Fruit fly (Drosophila melanogaster) whole organism, embryonic: ENCODE results near the gene Zw.

Source experiments
- Atf3 ChIP-seq: fragments of 200-800 bp; sonication (Bioruptor generic); optimal IDR thresholded peaks from 3 replicates; lab custom pipeline; 2016; ENCODE audit warnings: missing biosample characterization, missing genetic modification characterization
- B-H1 ChIP-seq: fragments of 200-800 bp; sonication (Bioruptor generic); IDR thresholded peaks from 3 replicates; pipeline ENCODE4 v1.3.6; 2022; ENCODE audit warnings: missing biosample characterization, missing genetic modification characterization
- Bdp1 ChIP-seq: fragments of 200-800 bp; sonication (Bioruptor generic); optimal IDR thresholded peaks from 3 replicates; lab custom pipeline; 2016; ENCODE audit warnings: missing biosample characterization, missing genetic modification characterization
- CG10147 ChIP-seq: fragments of 200-800 bp; sonication (Bioruptor generic); optimal IDR thresholded peaks from 2 replicates; lab custom pipeline; 2019; ENCODE audit warnings: missing biosample characterization, mild to moderate bottlenecking, missing genetic modification characterization, moderate library complexity
- CG12299 ChIP-seq: fragments of 200-800 bp; sonication (Bioruptor generic); optimal IDR thresholded peaks from 2 replicates; lab custom pipeline; 2018; ENCODE audit warnings: missing biosample characterization, mild to moderate bottlenecking, missing genetic modification characterization
- CG15269 ChIP-seq: fragments of 200-800 bp; sonication (Bioruptor generic); optimal IDR thresholded peaks from 2 replicates; lab custom pipeline; 2018; ENCODE audit warnings: missing biosample characterization, mild to moderate bottlenecking, missing genetic modification characterization, moderate library complexity
- CG1529 ChIP-seq: fragments of 200-800 bp; sonication (Bioruptor generic); optimal IDR thresholded peaks from 3 replicates; lab custom pipeline; 2018; ENCODE audit warnings: missing biosample characterization, missing genetic modification characterization
- CG15601 ChIP-seq: fragments of 200-800 bp; sonication (Bioruptor generic); optimal IDR thresholded peaks from 3 replicates; lab custom pipeline; 2019; ENCODE audit warnings: missing biosample characterization, mild to moderate bottlenecking, missing genetic modification characterization, moderate library complexity
- CG17186 ChIP-seq: fragments of 200-800 bp; sonication (Bioruptor generic); optimal IDR thresholded peaks from 3 replicates; lab custom pipeline; 2017; ENCODE audit warnings: missing biosample characterization, missing genetic modification reagents, missing genetic modification characterization
- CG17359 ChIP-seq: fragments of 200-800 bp; sonication (Bioruptor generic); optimal IDR thresholded peaks from 3 replicates; lab custom pipeline; 2018; ENCODE audit warnings: missing biosample characterization, mild to moderate bottlenecking, missing genetic modification characterization, moderate library complexity
- CG17829 ChIP-seq: fragments of 200-800 bp; optimal IDR thresholded peaks from 2 replicates; lab custom pipeline; 2019; ENCODE audit warnings: missing biosample characterization, mild to moderate bottlenecking, missing genetic modification characterization, moderate library complexity
- CG2678 ChIP-seq: fragments of 200-800 bp; sonication (Bioruptor generic); optimal IDR thresholded peaks from 3 replicates; lab custom pipeline; 2019; ENCODE audit warnings: missing biosample characterization, mild to moderate bottlenecking, missing genetic modification characterization, moderate library complexity
- CG34376 ChIP-seq: fragments of 200-800 bp; sonication (Bioruptor generic); optimal IDR thresholded peaks from 2 replicates; lab custom pipeline; 2018; ENCODE audit warnings: missing biosample characterization, mild to moderate bottlenecking, missing genetic modification characterization
- CG3838 ChIP-seq: fragments of 200-800 bp; sonication (Bioruptor generic); optimal IDR thresholded peaks from 3 replicates; lab custom pipeline; 2016; ENCODE audit warnings: missing biosample characterization, missing genetic modification characterization
- CG3847 ChIP-seq: fragments of 200-800 bp; sonication (Bioruptor generic); IDR thresholded peaks from 2 replicates; pipeline ENCODE4 v1.3.6; 2022; ENCODE audit warnings: missing biosample characterization, missing genetic modification characterization
- CG4360 ChIP-seq: fragments of 200-800 bp; sonication (Bioruptor generic); IDR thresholded peaks from 2 replicates; pipeline ENCODE4 v1.3.6; 2022; ENCODE audit warnings: missing biosample characterization, missing genetic modification characterization
- CG4820 ChIP-seq: fragments of 200-800 bp; sonication (Bioruptor generic); optimal IDR thresholded peaks from 3 replicates; lab custom pipeline; 2016; ENCODE audit warnings: missing biosample characterization, missing genetic modification characterization
- CG6689 ChIP-seq: fragments of 200-800 bp; sonication (Bioruptor generic); IDR thresholded peaks from 2 replicates; pipeline ENCODE4 v1.3.6; 2022; ENCODE audit warnings: missing biosample characterization, missing genetic modification characterization
- CG7745 ChIP-seq: fragments of 200-800 bp; sonication (Bioruptor generic); optimal IDR thresholded peaks from 2 replicates; lab custom pipeline; 2018; ENCODE audit warnings: missing biosample characterization, mild to moderate bottlenecking, missing genetic modification characterization, moderate library complexity
- CG7839 ChIP-seq: fragments of 200-800 bp; sonication (Bioruptor generic); optimal IDR thresholded peaks from 3 replicates; lab custom pipeline; 2018; ENCODE audit warnings: missing biosample characterization, mild to moderate bottlenecking, missing genetic modification characterization, moderate library complexity
- CG9876 ChIP-seq: fragments of 200-800 bp; sonication (Bioruptor generic); optimal IDR thresholded peaks from 2 replicates; lab custom pipeline; 2016; ENCODE audit warnings: missing biosample characterization, missing genetic modification characterization
- CoRest ChIP-seq: fragments of 200-800 bp; sonication (Bioruptor generic); optimal IDR thresholded peaks from 3 replicates; lab custom pipeline; 2018; ENCODE audit warnings: missing biosample characterization, mild to moderate bottlenecking, missing genetic modification characterization, moderate library complexity
- E2f2 ChIP-seq: fragments of 200-800 bp; sonication (Bioruptor generic); IDR thresholded peaks from 2 replicates; pipeline ENCODE4 v1.3.6; 2022; ENCODE audit warnings: missing biosample characterization, missing genetic modification characterization
- NK7.1 ChIP-seq: fragments of 200-800 bp; sonication (Bioruptor generic); optimal IDR thresholded peaks from 3 replicates; lab custom pipeline; 2016; ENCODE audit warnings: missing biosample characterization, missing genetic modification characterization
- Oaz ChIP-seq: fragments of 200-800 bp; sonication (Bioruptor generic); IDR thresholded peaks from 2 replicates; pipeline ENCODE4 v1.3.6; 2022; ENCODE audit warnings: missing biosample characterization, missing genetic modification characterization
- Oli ChIP-seq: fragments of 200-800 bp; sonication (Bioruptor generic); optimal IDR thresholded peaks from 2 replicates; lab custom pipeline; 2018; ENCODE audit warnings: missing biosample characterization, mild to moderate bottlenecking, missing genetic modification characterization, moderate library complexity
- Six4 ChIP-seq: fragments of 200-800 bp; sonication (Bioruptor generic); optimal IDR thresholded peaks from 2 replicates; lab custom pipeline; 2016; ENCODE audit warnings: missing biosample characterization, missing genetic modification characterization
- Sox102F ChIP-seq: fragments of 200-800 bp; sonication (Bioruptor generic); optimal IDR thresholded peaks from 2 replicates; lab custom pipeline; 2018; ENCODE audit warnings: missing biosample characterization, mild to moderate bottlenecking, missing genetic modification characterization, moderate library complexity
- Usf ChIP-seq: fragments of 200-800 bp; sonication (Bioruptor generic); optimal IDR thresholded peaks from 2 replicates; lab custom pipeline; 2017; ENCODE audit warnings: missing genotype, missing biosample characterization, missing genetic modification characterization
- ash1 ChIP-seq: fragments of 200-800 bp; sonication (Bioruptor generic); optimal IDR thresholded peaks from 2 replicates; lab custom pipeline; 2018; ENCODE audit warnings: missing biosample characterization, mild to moderate bottlenecking, missing genetic modification characterization
- bowl ChIP-seq: fragments of 200-800 bp; sonication (Bioruptor generic); IDR thresholded peaks from 2 replicates; pipeline ENCODE4 v1.3.6; 2022; ENCODE audit warnings: missing biosample characterization, missing genetic modification characterization
- br ChIP-seq: fragments of >200 bp; optimal IDR thresholded peaks from 2 replicates; lab custom pipeline; 2017
- cas ChIP-seq: fragments of 200-800 bp; sonication (Bioruptor generic); IDR thresholded peaks from 2 replicates; pipeline ENCODE4 v1.3.6; 2022; ENCODE audit warnings: missing biosample characterization, missing genetic modification characterization
- croc ChIP-seq: fragments of 200-800 bp; sonication (Bioruptor generic); conservative IDR thresholded peaks from 3 replicates; pipeline ENCODE4 v1.3.6; 2022; ENCODE audit warnings: missing biosample characterization, missing genetic modification characterization
- danr ChIP-seq: fragments of 200-800 bp; sonication (Bioruptor generic); IDR thresholded peaks from 2 replicates; pipeline ENCODE4 v1.3.6; 2022; ENCODE audit warnings: missing biosample characterization, missing genetic modification characterization
- dmrt99B ChIP-seq: fragments of 200-800 bp; sonication (Bioruptor generic); optimal IDR thresholded peaks from 2 replicates; lab custom pipeline; 2018; ENCODE audit warnings: missing biosample characterization, mild to moderate bottlenecking, missing genetic modification characterization, moderate library complexity
- emc ChIP-seq: fragments of 200-800 bp; sonication (Bioruptor generic); optimal IDR thresholded peaks from 2 replicates; lab custom pipeline; 2016; ENCODE audit warnings: missing biosample characterization, missing genetic modification characterization
- fd64A ChIP-seq: fragments of 200-800 bp; sonication (Bioruptor generic); optimal IDR thresholded peaks from 3 replicates; lab custom pipeline; 2018; ENCODE audit warnings: missing biosample characterization, mild to moderate bottlenecking, missing genetic modification characterization
- hb ChIP-seq: fragments of 200-800 bp; sonication (Bioruptor generic); IDR thresholded peaks from 3 replicates; pipeline ENCODE4 v1.3.6; 2022; ENCODE audit warnings: missing biosample characterization, missing genetic modification characterization; ENCODE audit not compliant: partially characterized antibody
- hbn ChIP-seq: fragments of 200-800 bp; sonication (Bioruptor generic); IDR thresholded peaks from 2 replicates; pipeline ENCODE4 v1.3.6; 2022; ENCODE audit warnings: missing biosample characterization, missing genetic modification characterization; ENCODE audit not compliant: partially characterized antibody
- ken ChIP-seq: fragments of 200-800 bp; sonication (Bioruptor generic); IDR thresholded peaks from 3 replicates; pipeline ENCODE4 v1.3.6; 2022; ENCODE audit warnings: missing biosample characterization, missing genetic modification characterization
- nom ChIP-seq: fragments of 200-800 bp; sonication (Bioruptor generic); optimal IDR thresholded peaks from 2 replicates; lab custom pipeline; 2017; ENCODE audit warnings: missing biosample characterization, missing genetic modification characterization, mild to moderate bottlenecking, moderate library complexity, missing genetic modification reagents
- phol ChIP-seq: fragments of 200-800 bp; sonication (Bioruptor generic); optimal IDR thresholded peaks from 3 replicates; lab custom pipeline; 2018; ENCODE audit warnings: missing biosample characterization, mild to moderate bottlenecking, missing genetic modification characterization, moderate library complexity
- repo ChIP-seq: fragments of 200-800 bp; sonication (Bioruptor generic); optimal IDR thresholded peaks from 2 replicates; lab custom pipeline; 2016; ENCODE audit warnings: missing biosample characterization, missing genetic modification characterization
- row ChIP-seq: fragments of 200-800 bp; sonication (Bioruptor generic); IDR thresholded peaks from 3 replicates; pipeline ENCODE4 v1.3.6; 2022; ENCODE audit warnings: missing biosample characterization, missing genetic modification characterization
- sens-2 ChIP-seq: fragments of 200-800 bp; sonication (Bioruptor generic); IDR thresholded peaks from 2 replicates; pipeline ENCODE4 v1.3.6; 2022; ENCODE audit warnings: missing biosample characterization, missing genetic modification characterization
- seq ChIP-seq: fragments of 200-800 bp; sonication (Bioruptor generic); IDR thresholded peaks from 2 replicates; pipeline ENCODE4 v1.3.6; 2022; ENCODE audit warnings: missing biosample characterization, missing genetic modification characterization
- slbo ChIP-seq: fragments of 200-800 bp; sonication (Bioruptor generic); IDR thresholded peaks from 2 replicates; pipeline ENCODE4 v1.3.6; 2022; ENCODE audit warnings: missing biosample characterization, missing genetic modification characterization
- sqz ChIP-seq: fragments of 200-800 bp; sonication (Bioruptor generic); optimal IDR thresholded peaks from 3 replicates; lab custom pipeline; 2018; ENCODE audit warnings: missing biosample characterization, mild to moderate bottlenecking, missing genetic modification characterization
- tgo ChIP-seq: fragments of 200-800 bp; sonication (Bioruptor generic); IDR thresholded peaks from 3 replicates; pipeline ENCODE4 v1.3.6; 2022; ENCODE audit warnings: missing biosample characterization, missing genetic modification characterization
- zen ChIP-seq: fragments of 200-800 bp; sonication (Bioruptor generic); optimal IDR thresholded peaks from 3 replicates; lab custom pipeline; 2018; ENCODE audit warnings: missing biosample characterization, mild to moderate bottlenecking, missing genetic modification characterization, moderate library complexity

Gene Zw

DNA sequence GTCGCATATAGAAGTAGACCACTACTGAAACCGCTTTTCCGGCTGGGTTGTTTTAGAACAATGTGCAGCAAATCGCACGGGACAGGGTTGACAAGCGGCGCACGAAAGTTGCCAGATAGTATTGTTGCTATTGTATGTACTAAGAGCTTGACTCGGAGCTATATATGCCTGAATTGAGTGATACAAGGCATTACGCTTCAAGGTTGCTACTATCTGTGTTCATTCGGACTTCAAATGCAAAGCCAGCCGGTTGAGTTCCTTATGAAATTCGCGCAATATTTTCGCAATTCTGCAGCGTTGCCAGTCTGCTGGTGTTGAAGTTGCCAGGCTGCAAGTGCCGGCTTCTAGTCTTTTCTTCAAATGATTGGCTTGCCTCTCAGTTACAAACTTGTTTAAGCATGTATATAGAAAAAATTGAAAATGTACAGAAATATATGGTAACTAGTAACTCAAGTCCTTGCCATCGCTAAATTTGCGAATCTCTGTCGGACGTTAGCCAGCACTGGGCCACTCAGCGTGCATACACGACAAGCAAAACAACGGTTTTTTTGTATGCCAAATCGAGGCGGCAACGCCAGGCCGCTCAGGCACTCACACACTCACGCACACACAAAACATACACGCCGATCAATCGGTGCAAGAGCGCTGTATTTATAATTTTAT, 15.2 kb upstream of the Zw start, which contains the start of the genes Ranbp21 and Elys (continued):
- TF ChIP-seq cas (no peak), Oaz (no peak), ash1 (GFP tag; lab: Kevin White, UChicago) (no peak), CG3847 (GFP tag; lab: Robert Waterston, UW) (peak; percentile 78), bowl (no peak), CG15601 (tag; lab: Kevin White, UChicago) (no peak), CG1529 (no peak), CG7839 (tag; lab: Kevin White, UChicago) (no peak), NK7.1 (GFP tag; lab: Kevin White, UChicago) (peak; percentile 36), Oli (tag; lab: Kevin White, UChicago) (no peak), sqz (GFP tag; lab: Kevin White, UChicago) (no peak), hb (GFP tag; lab: Robert Waterston, UW) (0 out of 3 replicates have a peak, but pooled peaks have one; percentile 56), seq (GFP tag; lab: Robert Waterston, UW) (no peak), CG4820 (GFP tag; lab: Kevin White, UChicago) (peak; percentile 16), ken (GFP tag; lab: Robert Waterston, UW) (peak; percentile 72; the same call in 2 of the 3 replicates), sens-2 (GFP tag; lab: Robert Waterston, UW) (no peak), B-H1 (no peak), tgo (GFP tag; lab: Robert Waterston, UW) (peak; percentile 44; the same call in 1 of the 3 replicates), Six4 (GFP tag; lab: Kevin White, UChicago) (peak; percentile 16), repo (GFP tag; lab: Kevin White, UChicago) (no peak), CG7745 (tag; lab: Kevin White, UChicago) (no peak), dmrt99B (tag; lab: Kevin White, UChicago) (no peak), nom (no peak), Usf (GFP tag; lab: Kevin White, UChicago) (no peak), emc (no peak), Bdp1 (peak; percentile 41), CG15269 (no peak), CG6689 (GFP tag; lab: Robert Waterston, UW) (peak; percentile 67), CG34376 (no peak), hbn (no peak), CG17829 (tag; lab: Kevin White, UChicago) (peak; percentile 33), CG4360 (GFP tag; lab: Robert Waterston, UW) (no peak), CG17186 (GFP tag; lab: Kevin White, UChicago) (peak; percentile 12), row (GFP tag; lab: Robert Waterston, UW) (peak; percentile 70), Sox102F (no peak), CG3838 (no peak), danr (no peak), CG17359 (no peak), phol (peak; percentile 59), CG2678 (tag; lab: Kevin White, UChicago) (no peak), zen (tag; lab: Kevin White, UChicago) (no peak), croc (GFP tag; lab: Robert Waterston, UW) (no peak), CG12299 (tag; lab: Kevin White, UChicago) (no peak), fd64A (GFP tag; lab: Kevin White, UChicago) (no peak), E2f2 (GFP tag; lab: Robert Waterston, UW) (peak; percentile 61), Atf3 (peak; percentile 32), CG10147 (GFP tag; lab: Kevin White, UChicago) (no peak), slbo (GFP tag; lab: Robert Waterston, UW) (peak; percentile 77), br (lab: Kevin White, UChicago) (no peak), CoRest (peak; percentile 55), CG9876 (peak; percentile 19)
